Fruit fly (Drosophila melanogaster) whole organism, embryonic: Measurements from ENCODE around the gene CG17068.

Experiments
- Adf1 ChIP-seq: fragments of 200-800 bp; sonication (Bioruptor generic); IDR thresholded peaks from 2 replicates; pipeline ENCODE4 v1.3.6; 2022; ENCODE audit warnings: missing biosample characterization, missing genetic modification characterization
- Aef1 ChIP-seq: fragments of 200-800 bp; sonication (Bioruptor generic); IDR thresholded peaks from 3 replicates; pipeline ENCODE4 v1.3.6; 2022; ENCODE audit warnings: missing biosample characterization, missing genetic modification characterization
- Awh ChIP-seq: fragments of 200-800 bp; sonication (Bioruptor generic); IDR thresholded peaks from 2 replicates; pipeline ENCODE4, ENCODE4 v1.3.6; 2022; ENCODE audit warnings: missing biosample characterization, missing genetic modification characterization
- Blimp-1 ChIP-seq: fragments of 200-800 bp; sonication (Bioruptor generic); optimal IDR thresholded peaks from 3 replicates; lab custom pipeline; 2018; ENCODE audit warnings: missing biosample characterization, missing genetic modification characterization, mild to moderate bottlenecking, moderate library complexity, missing genetic modification reagents
- CG11085 ChIP-seq: fragments of 200-800 bp; sonication (Bioruptor generic); IDR thresholded peaks from 2 replicates; pipeline ENCODE4 v1.3.6; 2022; ENCODE audit warnings: missing biosample characterization, missing genetic modification characterization
- CG11695 ChIP-seq: fragments of 200-800 bp; sonication (Bioruptor generic); IDR thresholded peaks from 3 replicates; pipeline ENCODE4 v1.3.6; 2022; ENCODE audit warnings: missing biosample characterization, missing genetic modification characterization
- CG12744 ChIP-seq: fragments of 200-800 bp; sonication (Bioruptor generic); optimal IDR thresholded peaks from 2 replicates; lab custom pipeline; 2016; ENCODE audit warnings: missing biosample characterization, missing genetic modification characterization
- CG12769 ChIP-seq: fragments of 200-800 bp; sonication (Bioruptor generic); optimal IDR thresholded peaks from 2 replicates; lab custom pipeline; 2019; ENCODE audit warnings: missing biosample characterization, mild to moderate bottlenecking, missing genetic modification characterization, moderate library complexity
- CG12942 ChIP-seq: fragments of 200-800 bp; sonication (Bioruptor generic); optimal IDR thresholded peaks from 3 replicates; lab custom pipeline; 2016; ENCODE audit warnings: missing biosample characterization, missing genetic modification characterization
- CG14441 ChIP-seq: fragments of 200-800 bp; sonication (Bioruptor generic); IDR thresholded peaks from 2 replicates; pipeline ENCODE4 v1.3.6; 2022; ENCODE audit warnings: missing biosample characterization, missing genetic modification characterization
- CG15269 ChIP-seq: fragments of 200-800 bp; sonication (Bioruptor generic); optimal IDR thresholded peaks from 2 replicates; lab custom pipeline; 2018; ENCODE audit warnings: missing biosample characterization, mild to moderate bottlenecking, missing genetic modification characterization, moderate library complexity
- CG1602 ChIP-seq: fragments of 200-800 bp; sonication (Bioruptor generic); optimal IDR thresholded peaks from 3 replicates; lab custom pipeline; 2016; ENCODE audit warnings: missing biosample characterization, missing genetic modification characterization
- CG1647 ChIP-seq: fragments of 200-800 bp; sonication (Bioruptor generic); optimal IDR thresholded peaks from 3 replicates; lab custom pipeline; 2016; ENCODE audit warnings: missing biosample characterization, missing genetic modification characterization
- CG17186 ChIP-seq: fragments of 200-800 bp; sonication (Bioruptor generic); optimal IDR thresholded peaks from 3 replicates; lab custom pipeline; 2017; ENCODE audit warnings: missing biosample characterization, missing genetic modification reagents, missing genetic modification characterization
- CG17802 ChIP-seq: fragments of 200-800 bp; sonication (Bioruptor generic); optimal IDR thresholded peaks from 2 replicates; lab custom pipeline; 2018; ENCODE audit warnings: missing biosample characterization, mild to moderate bottlenecking, missing genetic modification characterization, moderate library complexity
- CG2202 ChIP-seq: fragments of 200-800 bp; sonication (Bioruptor generic); optimal IDR thresholded peaks from 2 replicates; lab custom pipeline; 2018; ENCODE audit warnings: missing biosample characterization, mild to moderate bottlenecking, missing genetic modification characterization
- CG2678 ChIP-seq: fragments of 200-800 bp; sonication (Bioruptor generic); optimal IDR thresholded peaks from 3 replicates; lab custom pipeline; 2019; ENCODE audit warnings: missing biosample characterization, mild to moderate bottlenecking, missing genetic modification characterization, moderate library complexity
- CG30403 ChIP-seq: fragments of 200-800 bp; sonication (Bioruptor generic); optimal IDR thresholded peaks from 3 replicates; lab custom pipeline; 2016; ENCODE audit warnings: missing biosample characterization, missing genetic modification characterization
- CG30431 ChIP-seq: fragments of 200-800 bp; sonication (Bioruptor generic); optimal IDR thresholded peaks from 2 replicates; lab custom pipeline; 2017; ENCODE audit warnings: missing biosample characterization, missing genetic modification characterization
- CG3281 ChIP-seq: fragments of 200-800 bp; sonication (Bioruptor generic); optimal IDR thresholded peaks from 3 replicates; lab custom pipeline; 2017; ENCODE audit warnings: missing biosample characterization, mild to moderate bottlenecking, missing genetic modification characterization
- CG4282 ChIP-seq: fragments of 200-800 bp; sonication (Bioruptor generic); optimal IDR thresholded peaks from 2 replicates; lab custom pipeline; 2016; ENCODE audit warnings: missing biosample characterization, missing genetic modification characterization
- CG6254 ChIP-seq: fragments of 200-800 bp; sonication (Bioruptor generic); optimal IDR thresholded peaks from 3 replicates; lab custom pipeline; 2017; ENCODE audit warnings: mild to moderate bottlenecking, missing biosample characterization, missing genetic modification reagents, missing genetic modification characterization
- CG6654 ChIP-seq: fragments of 200-800 bp; sonication (Bioruptor generic); optimal IDR thresholded peaks from 2 replicates; lab custom pipeline; 2017; ENCODE audit warnings: missing biosample characterization, mild to moderate bottlenecking, missing genetic modification characterization
- CG8388 ChIP-seq: fragments of 200-800 bp; sonication (Bioruptor generic); optimal IDR thresholded peaks from 2 replicates; lab custom pipeline; 2019; ENCODE audit warnings: missing biosample characterization, mild to moderate bottlenecking, missing genetic modification characterization, moderate library complexity
- D19A ChIP-seq: fragments of 200-800 bp; optimal IDR thresholded peaks from 3 replicates; lab custom pipeline; 2019; ENCODE audit warnings: missing biosample characterization, mild to moderate bottlenecking, missing genetic modification characterization, moderate library complexity
- Deaf1 ChIP-seq: fragments of 200-800 bp; optimal IDR thresholded peaks from 3 replicates; lab custom pipeline; 2019; ENCODE audit warnings: missing biosample characterization, mild to moderate bottlenecking, missing genetic modification characterization, moderate library complexity
- Dfd ChIP-seq, 2 experiments: fragments of >200 bp; optimal IDR thresholded peaks; 2 replicates each; lab custom pipeline; 2017; ENCODE audit warnings: missing biosample characterization in 2 of 2, missing genetic modification characterization in 2 of 2
- HLH4C ChIP-seq: fragments of 200-800 bp; sonication (Bioruptor generic); IDR thresholded peaks from 3 replicates; pipeline ENCODE4 v1.3.6; 2022; ENCODE audit warnings: missing biosample characterization, missing genetic modification characterization; ENCODE audit not compliant: partially characterized antibody
- Jarid2 ChIP-seq: fragments of 200-800 bp; sonication (Bioruptor generic); optimal IDR thresholded peaks from 3 replicates; lab custom pipeline; 2017; ENCODE audit warnings: mild to moderate bottlenecking, missing biosample characterization, missing genetic modification reagents, missing genetic modification characterization
- Kr ChIP-seq: fragments of 200-800 bp; sonication (Bioruptor generic); optimal IDR thresholded peaks from 2 replicates; lab custom pipeline; 2017; ENCODE audit warnings: missing biosample characterization, mild to moderate bottlenecking, missing genetic modification characterization
- Lim3 ChIP-seq: fragments of 200-800 bp; sonication (Bioruptor generic); IDR thresholded peaks from 2 replicates; pipeline ENCODE4 v1.3.6; 2022; ENCODE audit warnings: missing biosample characterization, missing genetic modification characterization
- MBD-R2 ChIP-seq: fragments of 200-800 bp; sonication (Bioruptor generic); IDR thresholded peaks from 2 replicates; pipeline ENCODE4 v1.3.6; 2022; ENCODE audit warnings: missing biosample characterization, missing genetic modification characterization
- Meics ChIP-seq: fragments of 200-800 bp; sonication (Bioruptor generic); optimal IDR thresholded peaks from 2 replicates; lab custom pipeline; 2017; ENCODE audit warnings: missing biosample characterization, mild to moderate bottlenecking, missing genetic modification characterization
- Nf-YA ChIP-seq: fragments of 200-800 bp; sonication (Bioruptor generic); IDR thresholded peaks from 2 replicates; pipeline ENCODE4 v1.3.6; 2022; ENCODE audit warnings: missing biosample characterization, missing genetic modification characterization
- PHDP ChIP-seq: fragments of 200-800 bp; sonication (Bioruptor generic); optimal IDR thresholded peaks from 3 replicates; lab custom pipeline; 2018; ENCODE audit warnings: missing biosample characterization, mild to moderate bottlenecking, missing genetic modification characterization, moderate library complexity
- Rfx ChIP-seq: fragments of 200-800 bp; sonication (Bioruptor generic); IDR thresholded peaks from 2 replicates; pipeline ENCODE4 v1.3.6; 2022; ENCODE audit warnings: missing biosample characterization, missing genetic modification characterization
- Stat92E ChIP-seq, 3 experiments: fragments of >200 bp in 2 of 3; fragments of 200-800 bp in 1 of 3; sonication (Bioruptor generic) in 1 of 3; optimal IDR thresholded peaks; 2 replicates each; lab custom pipeline; 2017 to 2019; ENCODE audit warnings: missing biosample characterization in 3 of 3, missing genetic modification characterization in 3 of 3, mild to moderate bottlenecking in 1 of 3, moderate library complexity in 1 of 3
- al ChIP-seq: fragments of 200-800 bp; sonication (Bioruptor generic); IDR thresholded peaks from 2 replicates; pipeline ENCODE4 v1.3.6; 2022; ENCODE audit warnings: missing biosample characterization, missing genetic modification characterization
- cg ChIP-seq: fragments of 200-800 bp; sonication (Bioruptor generic); optimal IDR thresholded peaks from 3 replicates; lab custom pipeline; 2019; ENCODE audit warnings: missing biosample characterization, mild to moderate bottlenecking, missing genetic modification characterization, moderate library complexity
- chif ChIP-seq, 2 experiments: fragments of 200-800 bp; sonication (Bioruptor generic); optimal IDR thresholded peaks; 3 replicates each; lab custom pipeline; 2016; ENCODE audit warnings: missing biosample characterization in 2 of 2, missing genetic modification characterization in 2 of 2
- kni ChIP-seq: fragments of 200-800 bp; sonication (Bioruptor generic); optimal IDR thresholded peaks from 3 replicates; lab custom pipeline; 2017; ENCODE audit warnings: mild to moderate bottlenecking, missing biosample characterization, missing genetic modification reagents, missing genetic modification characterization
- maf-S ChIP-seq: fragments of 200-800 bp; sonication (Bioruptor generic); optimal IDR thresholded peaks from 2 replicates; lab custom pipeline; 2016; ENCODE audit warnings: missing biosample characterization, missing genetic modification characterization
- otp ChIP-seq: fragments of 200-800 bp; sonication (Bioruptor generic); IDR thresholded peaks from 3 replicates; pipeline ENCODE4, ENCODE4 v1.3.6; 2022; ENCODE audit warnings: missing biosample characterization, missing genetic modification characterization
- pfk ChIP-seq: fragments of 200-800 bp; sonication (Bioruptor generic); optimal IDR thresholded peaks from 2 replicates; lab custom pipeline; 2018; ENCODE audit warnings: missing biosample characterization, mild to moderate bottlenecking, missing genetic modification characterization, moderate library complexity
- psq ChIP-seq: fragments of 200-800 bp; sonication (Bioruptor generic); optimal IDR thresholded peaks from 2 replicates; lab custom pipeline; 2017; ENCODE audit warnings: missing biosample characterization, missing genetic modification characterization
- row ChIP-seq: fragments of 200-800 bp; sonication (Bioruptor generic); IDR thresholded peaks from 3 replicates; pipeline ENCODE4 v1.3.6; 2022; ENCODE audit warnings: missing biosample characterization, missing genetic modification characterization
- sc ChIP-seq, 3 experiments: fragments of >200 bp in 2 of 3; fragments of 200-800 bp in 1 of 3; sonication (Bioruptor generic) in 1 of 3; optimal IDR thresholded peaks; 2 replicates in 2 of 3; 3 replicates in 1 of 3; lab custom pipeline; 2017; ENCODE audit warnings: mild to moderate bottlenecking in 1 of 3, missing biosample characterization in 1 of 3, missing genetic modification characterization in 1 of 3, missing genetic modification reagents in 1 of 3
- slp2 ChIP-seq: fragments of 200-800 bp; sonication (Bioruptor generic); optimal IDR thresholded peaks from 2 replicates; lab custom pipeline; 2016; ENCODE audit warnings: missing biosample characterization, missing genetic modification characterization
- stc ChIP-seq: fragments of 200-800 bp; sonication (Bioruptor generic); IDR thresholded peaks from 2 replicates; pipeline ENCODE4 v1.3.6; 2022; ENCODE audit warnings: missing biosample characterization, missing genetic modification characterization
- tin ChIP-seq: fragments of 200-800 bp; sonication (Bioruptor generic); optimal IDR thresholded peaks from 3 replicates; lab custom pipeline; 2016; ENCODE audit warnings: missing biosample characterization, missing genetic modification characterization
- tio ChIP-seq: fragments of 200-800 bp; sonication (Bioruptor generic); optimal IDR thresholded peaks from 2 replicates; lab custom pipeline; 2017; ENCODE audit warnings: missing biosample characterization, missing genetic modification characterization, inconsistent platforms

Gene CG17068

DNA sequence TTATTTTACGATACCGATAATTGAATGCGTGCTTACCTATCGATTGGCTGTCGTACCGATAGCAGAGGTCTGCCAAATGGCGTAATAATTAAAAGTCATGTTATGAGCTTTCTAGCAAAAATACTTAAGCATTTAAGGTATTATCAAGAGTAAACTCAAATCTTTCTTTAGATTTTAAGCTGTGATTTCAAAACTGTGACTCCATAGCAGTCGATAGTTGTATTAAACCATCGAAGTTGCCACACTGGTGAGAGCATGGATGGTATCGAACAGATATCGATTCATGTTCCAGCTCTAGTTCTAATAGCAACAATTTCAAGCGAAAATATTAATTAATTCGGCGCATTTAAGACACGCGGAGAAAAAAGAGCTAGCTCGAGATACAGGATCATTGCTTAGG is at the start of gene CG17068, which contains the start of gene Rab10 (continued):
- TF ChIP-seq CG12769 (no peak), PHDP (tag; lab: Kevin White, UChicago) (no peak), Deaf1 (no peak), CG6654 (GFP tag; lab: Kevin White, UChicago) (no peak), CG4282 (GFP tag; lab: Kevin White, UChicago) (no peak), otp (GFP tag; lab: Robert Waterston, UW) (no peak), CG30403 (no peak), CG1602 (GFP tag; lab: Kevin White, UChicago) (no peak), Awh (GFP tag; lab: Robert Waterston, UW) (no peak), Meics (no peak), CG2678 (tag; lab: Kevin White, UChicago) (no peak), CG2202 (tag; lab: Kevin White, UChicago) (no peak), slp2 (GFP tag; lab: Kevin White, UChicago) (no peak), MBD-R2 (GFP tag; lab: Robert Waterston, UW) (peak; percentile 63), CG11085 (GFP tag; lab: Robert Waterston, UW) (no peak), sc (optimal IDR thresholded peaks at IDR 0.05; lab: Kevin White, UChicago) (no peak), sc (GFP tag; optimal IDR thresholded peaks at IDR 0.05; lab: Kevin White, UChicago) (no peak), Blimp-1 (GFP tag; lab: Kevin White, UChicago) (no peak), CG11695 (no peak), CG12744 (no peak), Kr (GFP tag; lab: Kevin White, UChicago) (no peak), Nf-YA (no peak), HLH4C (GFP tag; lab: Robert Waterston, UW) (peak; percentile 95), pfk (GFP tag; lab: Kevin White, UChicago) (no peak), Rfx (GFP tag; lab: Robert Waterston, UW) (no peak), kni (GFP tag; lab: Kevin White, UChicago) (no peak), al (GFP tag; lab: Robert Waterston, UW) (no peak), Aef1 (GFP tag; lab: Robert Waterston, UW) (no peak), Adf1 (GFP tag; lab: Robert Waterston, UW) (no peak), CG30431 (no peak), chif (GFP tag; optimal IDR thresholded peaks at IDR 0.05; lab: Kevin White, UChicago) (no peak), CG1647 (no peak), Jarid2 (GFP tag; lab: Kevin White, UChicago) (no peak), maf-S (GFP tag; lab: Kevin White, UChicago) (no peak), row (GFP tag; lab: Robert Waterston, UW) (peak; percentile 46; the same call in 2 of the 3 replicates), CG15269 (tag; lab: Kevin White, UChicago) (no peak), CG14441 (GFP tag; lab: Robert Waterston, UW) (no peak), CG17802 (tag; lab: Kevin White, UChicago) (no peak), CG8388 (GFP tag; lab: Kevin White, UChicago) (no peak), cg (no peak), Stat92E (GFP tag; optimal IDR thresholded peaks at IDR 0.05; lab: Kevin White, UChicago) (no peak), Lim3 (GFP tag; lab: Robert Waterston, UW) (no peak), psq (GFP tag; lab: Kevin White, UChicago) (no peak), CG12942 (GFP tag; lab: Kevin White, UChicago) (no peak), Dfd (GFP tag; optimal IDR thresholded peaks at IDR 0.05; lab: Kevin White, UChicago) (no peak), D19A (tag; lab: Kevin White, UChicago) (no peak), CG17186 (GFP tag; lab: Kevin White, UChicago) (peak; percentile 61), CG6254 (GFP tag; lab: Kevin White, UChicago) (no peak), CG3281 (GFP tag; lab: Kevin White, UChicago) (no peak), tin (no peak), stc (GFP tag; lab: Robert Waterston, UW) (no peak), tio (GFP tag; lab: Kevin White, UChicago) (no peak)
